Fruit fly (Drosophila melanogaster) whole organism, wandering third instar larva: ENCODE data around the gene Ucp4C.

Experiments used
- Abd-B ChIP-seq: fragments of >200 bp; optimal IDR thresholded peaks from 2 replicates; lab custom pipeline; 2017; ENCODE audit warnings: missing biosample characterization, missing genetic modification characterization
- CG32264 ChIP-seq: fragments of 200-800 bp; sonication (Bioruptor generic); optimal IDR thresholded peaks from 2 replicates; lab custom pipeline; 2016; ENCODE audit warnings: missing biosample characterization, missing genetic modification characterization
- CG9705 ChIP-seq: fragments of 200-800 bp; sonication (Bioruptor generic); optimal IDR thresholded peaks from 2 replicates; lab custom pipeline; 2018; ENCODE audit warnings: missing biosample characterization, mild to moderate bottlenecking, missing genetic modification characterization
- CrebA ChIP-seq: fragments of 200-800 bp; sonication (Bioruptor generic); optimal IDR thresholded peaks from 2 replicates; lab custom pipeline; 2016; ENCODE audit warnings: missing biosample characterization, mild to moderate bottlenecking, missing genetic modification characterization, borderline replicate concordance
- Dif ChIP-seq: fragments of 200-275, 200-300 bp; sonication (Bioruptor generic); optimal IDR thresholded peaks from 2 replicates; lab custom pipeline; 2018; ENCODE audit warnings: missing biosample characterization, missing genetic modification characterization; ENCODE audit not compliant: partially characterized antibody
- GATAd ChIP-seq: sonication (Bioruptor generic); optimal IDR thresholded peaks from 2 replicates; lab custom pipeline; 2016; ENCODE audit warnings: missing biosample characterization, missing genetic modification characterization
- HLH106 ChIP-seq: fragments of 200-800 bp; optimal IDR thresholded peaks from 3 replicates; lab custom pipeline; 2019; ENCODE audit warnings: missing biosample characterization, mild to moderate bottlenecking, missing genetic modification characterization, moderate library complexity
- Hnf4 ChIP-seq: fragments of 200-800 bp; sonication (Bioruptor generic); optimal IDR thresholded peaks from 2 replicates; lab custom pipeline; 2016; ENCODE audit warnings: missing biosample characterization, mild to moderate bottlenecking, missing genetic modification characterization
- Hr78 ChIP-seq: fragments of >200 bp; optimal IDR thresholded peaks from 2 replicates; lab custom pipeline; 2017; ENCODE audit warnings: missing biosample characterization, missing genetic modification characterization
- Hr83 ChIP-seq: fragments of 200-300 bp; sonication (Bioruptor generic); optimal IDR thresholded peaks from 2 replicates; lab custom pipeline; 2016; ENCODE audit warnings: missing biosample characterization, mild to moderate bottlenecking, missing genetic modification characterization, moderate library complexity; ENCODE audit not compliant: poor library complexity, severe bottlenecking
- Jra ChIP-seq: sonication (Bioruptor generic); optimal IDR thresholded peaks from 2 replicates; lab custom pipeline; 2016; ENCODE audit warnings: missing biosample characterization, missing genetic modification characterization
- Mio ChIP-seq: sonication (Bioruptor generic); optimal IDR thresholded peaks from 2 replicates; lab custom pipeline; 2016; ENCODE audit warnings: missing biosample characterization, missing genetic modification characterization
- N ChIP-seq: fragments of >200 bp; optimal IDR thresholded peaks from 2 replicates; lab custom pipeline; 2018; ENCODE audit warnings: missing biosample characterization, missing external identifiers, missing genetic modification characterization
- OdsH ChIP-seq: fragments of 200-800 bp; sonication (Bioruptor generic); optimal IDR thresholded peaks from 2 replicates; lab custom pipeline; 2016; ENCODE audit warnings: missing biosample characterization, mild to moderate bottlenecking, missing genetic modification characterization
- Rel ChIP-seq, 2 experiments: fragments of 200-800 bp; sonication (Bioruptor generic) in 1 of 2; optimal IDR thresholded peaks; 2 replicates in 1 of 2; 3 replicates in 1 of 2; lab custom pipeline; 2016 to 2019; ENCODE audit warnings: mild to moderate bottlenecking in 2 of 2, missing biosample characterization in 2 of 2, missing genetic modification characterization in 2 of 2, moderate library complexity in 1 of 2
- Sp1 ChIP-seq: fragments of 200-800 bp; sonication (Bioruptor generic); optimal IDR thresholded peaks from 3 replicates; lab custom pipeline; 2019; ENCODE audit warnings: missing biosample characterization, mild to moderate bottlenecking, missing genetic modification characterization, moderate library complexity
- Vsx2 ChIP-seq: fragments of 200-300, 225-300 bp; sonication (Bioruptor generic); optimal IDR thresholded peaks from 2 replicates; lab custom pipeline; 2018; ENCODE audit warnings: missing biosample characterization, missing genetic modification characterization; ENCODE audit not compliant: partially characterized antibody
- br ChIP-seq: fragments of 200-800 bp; sonication (Bioruptor generic); optimal IDR thresholded peaks from 2 replicates; lab custom pipeline; 2016; ENCODE audit warnings: missing biosample characterization, missing genetic modification characterization
- brk ChIP-seq: fragments of 200-800 bp; sonication (Bioruptor generic); optimal IDR thresholded peaks from 2 replicates; lab custom pipeline; 2016; ENCODE audit warnings: missing biosample characterization, mild to moderate bottlenecking, missing genetic modification characterization
- dl ChIP-seq, 2 experiments: fragments of 175-275, 200-275 bp in 1 of 2; fragments of 200-275 bp in 1 of 2; sonication (Bioruptor generic); optimal IDR thresholded peaks; lab custom pipeline; 2018; ENCODE audit warnings: mild to moderate bottlenecking in 2 of 2, missing biosample characterization in 2 of 2, missing genetic modification characterization in 2 of 2, moderate library complexity in 2 of 2; ENCODE audit not compliant: partially characterized antibody in 2 of 2, insufficient read depth in 1 of 2
- dmrt93B ChIP-seq: fragments of 200-800 bp; sonication (Bioruptor generic); optimal IDR thresholded peaks from 2 replicates; lab custom pipeline; 2018; ENCODE audit warnings: missing biosample characterization, mild to moderate bottlenecking, missing genetic modification characterization
- dsf ChIP-seq: sonication (Bioruptor generic); optimal IDR thresholded peaks from 2 replicates; lab custom pipeline; 2016; ENCODE audit warnings: missing biosample characterization, missing genetic modification characterization, borderline replicate concordance
- ey ChIP-seq: fragments of 200-800 bp; sonication (Bioruptor generic); optimal IDR thresholded peaks from 2 replicates; lab custom pipeline; 2016; ENCODE audit warnings: missing biosample characterization, missing genetic modification characterization
- foxo ChIP-seq, 2 experiments: fragments of 200-800 bp; sonication (Bioruptor generic); optimal IDR thresholded peaks; 2 replicates in 1 of 2; 3 replicates in 1 of 2; lab custom pipeline; 2016 to 2017; ENCODE audit warnings: missing biosample characterization in 2 of 2, missing genetic modification characterization in 2 of 2
- fru ChIP-seq: fragments of 200-800 bp; sonication (Bioruptor generic); optimal IDR thresholded peaks from 3 replicates; lab custom pipeline; 2016; ENCODE audit warnings: missing biosample characterization, mild to moderate bottlenecking, missing genetic modification characterization
- h ChIP-seq: fragments of 200-800 bp; sonication (Bioruptor generic); optimal IDR thresholded peaks from 3 replicates; lab custom pipeline; 2016; ENCODE audit warnings: missing biosample characterization, mild to moderate bottlenecking, missing genetic modification characterization
- jim ChIP-seq: fragments of 175-275, 200-325 bp; sonication (Bioruptor generic); optimal IDR thresholded peaks from 2 replicates; lab custom pipeline; 2016; ENCODE audit warnings: missing biosample characterization, mild to moderate bottlenecking, missing genetic modification characterization
- lola ChIP-seq: fragments of >200 bp; optimal IDR thresholded peaks from 2 replicates; lab custom pipeline; 2017; ENCODE audit warnings: missing biosample characterization, missing genetic modification characterization
- pan ChIP-seq: fragments of >200 bp; optimal IDR thresholded peaks from 2 replicates; lab custom pipeline; 2017
- psq ChIP-seq: fragments of 200-800 bp; sonication (Bioruptor generic); optimal IDR thresholded peaks from 3 replicates; lab custom pipeline; 2017; ENCODE audit warnings: missing biosample characterization, mild to moderate bottlenecking, missing genetic modification characterization, moderate library complexity
- rgr ChIP-seq: fragments of 200-800 bp; sonication (Bioruptor generic); optimal IDR thresholded peaks from 3 replicates; lab custom pipeline; 2016; ENCODE audit warnings: missing biosample characterization, mild to moderate bottlenecking, missing genetic modification characterization
- sage ChIP-seq: fragments of 200-800 bp; sonication (Bioruptor generic); optimal IDR thresholded peaks from 2 replicates; lab custom pipeline; 2016; ENCODE audit warnings: missing biosample characterization, mild to moderate bottlenecking, missing genetic modification characterization
- sv ChIP-seq: fragments of 200-800 bp; sonication (Bioruptor generic); optimal IDR thresholded peaks from 3 replicates; lab custom pipeline; 2016; ENCODE audit warnings: missing biosample characterization, missing genetic modification characterization
- tai ChIP-seq: sonication (Bioruptor generic); optimal IDR thresholded peaks from 2 replicates; lab custom pipeline; 2016; ENCODE audit warnings: missing biosample characterization, missing genetic modification characterization
- usp ChIP-seq: fragments of >200 bp; optimal IDR thresholded peaks from 2 replicates; lab custom pipeline; 2017; ENCODE audit warnings: missing biosample characterization, missing genetic modification characterization
- woc ChIP-seq: sonication (Bioruptor generic); optimal IDR thresholded peaks from 2 replicates; lab custom pipeline; 2016; ENCODE audit warnings: missing biosample characterization, mild to moderate bottlenecking, missing genetic modification characterization

The Ucp4C gene

dm6 chr2L:5972588-5973236 lies 4.3 kb downstream of the Ucp4C start:
- TF ChIP-seq CG9705 (GFP tag; lab: Kevin White, UChicago) (no peak), CrebA (GFP tag; lab: Kevin White, UChicago) (no peak), Hnf4 (GFP tag; lab: Kevin White, UChicago) (no peak), sage (GFP tag; lab: Kevin White, UChicago) (no peak), sv (GFP tag; lab: Kevin White, UChicago) (no peak), jim (no peak), brk (GFP tag; lab: Kevin White, UChicago) (no peak), foxo (GFP tag; optimal IDR thresholded peaks at IDR 0.05; lab: Kevin White, UChicago) (no peak), h (GFP tag; lab: Kevin White, UChicago) (no peak), woc (no peak)

- TF ChIP-seq Sp1 (GFP tag; lab: Kevin White, UChicago) = no peak
- TF ChIP-seq brk (GFP tag; lab: Kevin White, UChicago) = peak; percentile 20
- TF ChIP-seq fru = no peak
- TF ChIP-seq Rel (GFP tag; optimal IDR thresholded peaks at IDR 0.05; lab: Kevin White, UChicago) = no peak
- TF ChIP-seq Rel (tag; optimal IDR thresholded peaks at IDR 0.05; lab: Kevin White, UChicago) = peak; percentile 80
- TF ChIP-seq HLH106 (tag; lab: Kevin White, UChicago) = no peak
- TF ChIP-seq OdsH = peak; percentile 23
Observed at dm6 chr2L:5974122-5974521, 5.8 kb downstream of the Ucp4C start.

- TF ChIP-seq foxo (GFP tag; optimal IDR thresholded peaks at IDR 0.05; lab: Kevin White, UChicago) = peak in 1 of 2 experiments; percentile 3
- peak; percentile 20 for TF ChIP-seq rgr (GFP tag; lab: Kevin White, UChicago)
- TF ChIP-seq Hr83 (GFP tag; lab: Kevin White, UChicago) = peak; percentile 76
- peak; percentile 4 for TF ChIP-seq Hnf4 (GFP tag; lab: Kevin White, UChicago)
- peak; percentile 42 for TF ChIP-seq br
- TF ChIP-seq fru = no peak
- no peak for TF ChIP-seq Mio (GFP tag; lab: Kevin White, UChicago)
- TF ChIP-seq OdsH = peak; percentile 54
- peak; percentile 52 for TF ChIP-seq h (GFP tag; lab: Kevin White, UChicago)
Observed at dm6 chr2L:5975025-5975539, 6.7 kb downstream of the Ucp4C start.

- TF ChIP-seq Dif (GFP tag; lab: Kevin White, UChicago) (no peak), psq (GFP tag; lab: Kevin White, UChicago) (peak; percentile 4)
Observed at dm6 chr2L:5975601-5976000, 7.2 kb downstream of the Ucp4C start.

dm6 chr2L:5977070-5977728 lies 8.8 kb downstream of the Ucp4C start:
- TF ChIP-seq jim (no peak), psq (GFP tag; lab: Kevin White, UChicago) (peak; percentile 61), br (peak; percentile 3), GATAd (GFP tag; lab: Kevin White, UChicago) (no peak), Mio (GFP tag; lab: Kevin White, UChicago) (no peak), CG9705 (GFP tag; lab: Kevin White, UChicago) (peak; percentile 27), sage (GFP tag; lab: Kevin White, UChicago) (no peak), foxo (GFP tag; optimal IDR thresholded peaks at IDR 0.05; lab: Kevin White, UChicago) (peak in 1 of 2 experiments; percentile 37), Hr83 (GFP tag; lab: Kevin White, UChicago) (no peak), CrebA (GFP tag; lab: Kevin White, UChicago) (no peak), CG32264 (GFP tag; lab: Kevin White, UChicago) (no peak), rgr (GFP tag; lab: Kevin White, UChicago) (peak; percentile 39), N (GFP tag; lab: Kevin White, UChicago) (no peak), Abd-B (GFP tag; lab: Kevin White, UChicago) (no peak), tai (GFP tag; lab: Kevin White, UChicago) (no peak), OdsH (no peak), brk (GFP tag; lab: Kevin White, UChicago) (no peak), dmrt93B (no peak), ey (GFP tag; lab: Kevin White, UChicago) (no peak), dsf (GFP tag; lab: Kevin White, UChicago) (no peak), fru (peak; percentile 50), Vsx2 (no peak), HLH106 (tag; lab: Kevin White, UChicago) (peak; percentile 36), Sp1 (GFP tag; lab: Kevin White, UChicago) (peak; percentile 60), pan (lab: Kevin White, UChicago) (no peak), Hr78 (GFP tag; lab: Kevin White, UChicago) (no peak), lola (GFP tag; lab: Kevin White, UChicago) (no peak), sv (GFP tag; lab: Kevin White, UChicago) (no peak), dl (GFP tag; optimal IDR thresholded peaks at IDR 0.05; lab: Kevin White, UChicago; ENCODE audit: insufficient read depth in 1 of 2, partially characterized antibody in 2 of 2) (peak; percentile 17 to 27), woc (no peak), Jra (GFP tag; lab: Kevin White, UChicago) (no peak), usp (GFP tag; lab: Kevin White, UChicago) (no peak)
